Worm (Caenorhabditis elegans) whole organism, mixed stage, embryonic: ENCODE results near the gene Y25C1A.8.

ENCODE experiments used
- ceh-83 ChIP-seq: fragments of 200-800 bp; sonication (Bioruptor generic); optimal IDR thresholded peaks from 2 replicates; lab custom pipeline; 2018; ENCODE audit warnings: mild to moderate bottlenecking, missing genetic modification characterization, missing compliant biosample characterization
- flh-1 ChIP-seq: fragments of 200-800 bp; sonication (Bioruptor generic); optimal IDR thresholded peaks from 2 replicates; lab custom pipeline; 2018; ENCODE audit warnings: mild to moderate bottlenecking, missing genetic modification characterization, moderate library complexity, missing compliant biosample characterization
- lsy-2 ChIP-seq: fragments of 150-350 bp; optimal IDR thresholded peaks from 2 replicates; lab custom pipeline; 2014; ENCODE audit warnings: missing biosample characterization, missing genetic modification characterization
- mab-5 ChIP-seq: fragments of 150-350 bp; optimal IDR thresholded peaks from 2 replicates; lab custom pipeline; 2014; ENCODE audit warnings: missing biosample characterization, missing genetic modification characterization
- mep-1 ChIP-seq: fragments of 150-350 bp; optimal IDR thresholded peaks from 2 replicates; lab custom pipeline; 2017; ENCODE audit warnings: missing biosample characterization, missing genetic modification reagents, missing genetic modification characterization, inconsistent platforms
- nhr-12 ChIP-seq: fragments of 150-350 bp; optimal IDR thresholded peaks from 2 replicates; lab custom pipeline; 2014; ENCODE audit warnings: missing biosample characterization, missing genetic modification characterization
- pha-4 ChIP-seq: fragments of 150-350 bp; optimal IDR thresholded peaks from 2 replicates; lab custom pipeline; 2018; ENCODE audit warnings: missing biosample characterization, missing genetic modification reagents, missing genetic modification characterization
- snpc-4 ChIP-seq: fragments of 150-350 bp; optimal IDR thresholded peaks from 2 replicates; lab custom pipeline; 2014; ENCODE audit warnings: missing biosample characterization, missing genetic modification characterization
- unc-62 ChIP-seq: fragments of 150-350 bp; optimal IDR thresholded peaks from 2 replicates; lab custom pipeline; 2014; ENCODE audit warnings: missing biosample characterization, missing genetic modification reagents, missing genetic modification characterization

ce11 chrII:3050703-3051102 is 26.1 kb downstream of the Y25C1A.8 start, which contains the start of gene sri-31:
- TF ChIP-seq pha-4 (tag; lab: Kevin White, UChicago) (no peak), snpc-4 (tag; lab: Kevin White, UChicago) (no peak), lsy-2 (no peak), flh-1 (GFP tag; lab: Kevin White, UChicago) (no peak), nhr-12 (tag; lab: Kevin White, UChicago) (no peak), mab-5 (tag; lab: Kevin White, UChicago) (no peak), ceh-83 (no peak), mep-1 (tag; lab: Kevin White, UChicago) (no peak), unc-62 (GFP tag; lab: Kevin White, UChicago) (no peak)
